Worm (Caenorhabditis elegans) whole organism, L4 larva: ENCODE results near the gene C28H8.5.

Source experiments
- D1046.2 ChIP-seq: fragments of 200-800 bp; sonication (Bioruptor generic); IDR thresholded peaks from 2 replicates; pipeline ENCODE4 v1.3.6; 2022; ENCODE audit warnings: missing genetic modification characterization, missing compliant biosample characterization
- F37D6.2 ChIP-seq: sonication (generic microtip); optimal IDR thresholded peaks from 2 replicates; lab custom pipeline; 2016; ENCODE audit warnings: mild to moderate bottlenecking, missing genetic modification characterization, missing compliant biosample characterization
- F44E2.7 ChIP-seq: fragments of 200-800 bp; sonication (Bioruptor generic); IDR thresholded peaks from 2 replicates; pipeline ENCODE4 v2.1.2; 2022; ENCODE audit warnings: missing genetic modification characterization, missing compliant biosample characterization
- Y48G9A.11 ChIP-seq: fragments of 200-800 bp; sonication (Bioruptor generic); IDR thresholded peaks from 2 replicates; pipeline ENCODE4 v1.3.6; 2022; ENCODE audit warnings: missing genetic modification reagents, missing genetic modification characterization, missing compliant biosample characterization
- aha-1 ChIP-seq: fragments of 150-350 bp; peaks from one replicate; lab custom pipeline; 2014; ENCODE audit warnings: missing biosample characterization, missing genetic modification characterization
- aly-2 ChIP-seq: sonication (generic microtip); optimal IDR thresholded peaks from 2 replicates; lab custom pipeline; 2018; ENCODE audit warnings: missing biosample characterization, missing genetic modification characterization
- ama-1 ChIP-seq: fragments of 150-350 bp; optimal IDR thresholded peaks from 2 replicates; lab custom pipeline; 2014; ENCODE audit warnings: inconsistent platforms, mixed read lengths
- attf-4 ChIP-seq: sonication (generic microtip); optimal IDR thresholded peaks from 3 replicates; lab custom pipeline; 2017; ENCODE audit warnings: missing biosample characterization, missing genetic modification characterization
- daf-12 ChIP-seq: fragments of 150-350 bp; optimal IDR thresholded peaks from 2 replicates; lab custom pipeline; 2014; ENCODE audit warnings: missing biosample characterization, missing genetic modification reagents, missing genetic modification characterization
- daf-16 ChIP-seq, 3 experiments: sonication (generic microtip); optimal IDR thresholded peaks; 2 replicates each; lab custom pipeline; 2016 to 2017; ENCODE audit warnings: missing genetic modification characterization in 3 of 3, missing genetic modification reagents in 3 of 3, mild to moderate bottlenecking in 2 of 3, missing compliant biosample characterization in 2 of 3, missing biosample characterization in 1 of 3, moderate library complexity in 1 of 3
- daf-19 ChIP-seq: fragments of 200-800 bp; sonication (Bioruptor generic); conservative IDR thresholded peaks from 2 replicates; pipeline ENCODE4 v1.3.6; 2022; ENCODE audit warnings: missing genetic modification characterization, missing compliant biosample characterization
- dmd-6 ChIP-seq: fragments of 200-800 bp; sonication (Bioruptor generic); IDR thresholded peaks from 2 replicates; pipeline ENCODE4 v1.3.6; 2022; ENCODE audit warnings: missing genetic modification reagents, missing genetic modification characterization, missing compliant biosample characterization
- dmd-9 ChIP-seq: fragments of 200-800 bp; sonication (Bioruptor generic); IDR thresholded peaks from 2 replicates; pipeline ENCODE4 v1.3.6; 2022; ENCODE audit warnings: missing genetic modification reagents, missing genetic modification characterization, missing compliant biosample characterization
- dve-1 ChIP-seq: sonication (generic microtip); optimal IDR thresholded peaks from 2 replicates; lab custom pipeline; 2017; ENCODE audit warnings: antibody characterized with exemption, mild to moderate bottlenecking, missing genetic modification characterization, missing compliant biosample characterization; ENCODE audit not compliant: insufficient read depth
- gei-8 ChIP-seq: fragments of 200-800 bp; sonication (Bioruptor generic); optimal IDR thresholded peaks from 2 replicates; lab custom pipeline; 2018; ENCODE audit warnings: mild to moderate bottlenecking, missing genetic modification characterization, missing compliant biosample characterization
- hif-1 ChIP-seq, 2 experiments: sonication (generic microtip); optimal IDR thresholded peaks; 2 replicates each; lab custom pipeline; 2016 to 2017; ENCODE audit warnings: missing compliant biosample characterization in 2 of 2, missing genetic modification characterization in 2 of 2, missing genetic modification reagents in 2 of 2, missing genotype in 2 of 2, mild to moderate bottlenecking in 1 of 2
- hlh-11 ChIP-seq: fragments of 200-800 bp; sonication (Bioruptor generic); optimal IDR thresholded peaks from 2 replicates; lab custom pipeline; 2018; ENCODE audit warnings: mild to moderate bottlenecking, missing genetic modification characterization, missing compliant biosample characterization
- hlh-30 ChIP-seq: sonication (generic microtip); optimal IDR thresholded peaks from 2 replicates; lab custom pipeline; 2017; ENCODE audit warnings: antibody characterized with exemption, mild to moderate bottlenecking, missing genetic modification characterization, missing compliant biosample characterization; ENCODE audit not compliant: insufficient read depth
- hmg-1.1 ChIP-seq: fragments of 200-800 bp; sonication (Bioruptor generic); IDR thresholded peaks from 2 replicates; pipeline ENCODE4 v1.3.6; 2022; ENCODE audit warnings: missing genetic modification reagents, missing genetic modification characterization, missing compliant biosample characterization
- lin-38 ChIP-seq: fragments of 200-800 bp; sonication (Bioruptor generic); IDR thresholded peaks from 2 replicates; pipeline ENCODE4 v1.3.6; 2022; ENCODE audit warnings: missing genetic modification reagents, missing genetic modification characterization, missing compliant biosample characterization
- lsy-2 ChIP-seq, 2 experiments: fragments of 150-350 bp in 1 of 2; sonication (generic microtip) in 1 of 2; optimal IDR thresholded peaks; 2 replicates each; lab custom pipeline; 2014 to 2017; ENCODE audit warnings: missing biosample characterization in 2 of 2, missing genetic modification characterization in 2 of 2
- mdt-29 ChIP-seq: fragments of 200-800 bp; sonication (Bioruptor generic); IDR thresholded peaks from 2 replicates; pipeline ENCODE4 v1.3.6; 2022; ENCODE audit warnings: missing genetic modification reagents, missing genetic modification characterization, missing compliant biosample characterization
- mep-1 ChIP-seq: fragments of 150-350 bp; sonication (generic microtip); optimal IDR thresholded peaks from 3 replicates; lab custom pipeline; 2014; ENCODE audit warnings: missing biosample characterization, missing genetic modification characterization
- mes-2 ChIP-seq: sonication (generic microtip); optimal IDR thresholded peaks from 2 replicates; lab custom pipeline; 2016; ENCODE audit warnings: missing genotype, mild to moderate bottlenecking, missing genetic modification characterization, missing compliant biosample characterization; ENCODE audit not compliant: poor library complexity, severe bottlenecking
- nhr-11 ChIP-seq: fragments of 150-350 bp; optimal IDR thresholded peaks from 2 replicates; lab custom pipeline; 2014; ENCODE audit warnings: missing biosample characterization, missing genetic modification characterization
- nhr-28 ChIP-seq: fragments of 150-350 bp; optimal IDR thresholded peaks from 2 replicates; lab custom pipeline; 2014; ENCODE audit warnings: missing biosample characterization, missing genetic modification characterization
- nhr-76 ChIP-seq: fragments of 150-350 bp; optimal IDR thresholded peaks from 2 replicates; lab custom pipeline; 2014; ENCODE audit warnings: missing biosample characterization, missing genetic modification characterization
- php-3 ChIP-seq: fragments of 200-800 bp; sonication (Bioruptor generic); IDR thresholded peaks from 2 replicates; pipeline ENCODE4 v1.3.6; 2022; ENCODE audit warnings: missing genetic modification reagents, missing genetic modification characterization, missing compliant biosample characterization
- pqm-1 ChIP-seq: sonication (generic microtip); optimal IDR thresholded peaks from 2 replicates; lab custom pipeline; 2017; ENCODE audit warnings: missing biosample characterization, missing genetic modification characterization
- rbr-2 ChIP-seq: sonication (generic microtip); optimal IDR thresholded peaks from 2 replicates; lab custom pipeline; 2016; ENCODE audit warnings: missing genotype, missing genetic modification characterization, missing compliant biosample characterization
- skn-1 ChIP-seq: fragments of 150-350 bp; optimal IDR thresholded peaks from 2 replicates; lab custom pipeline; 2014; ENCODE audit warnings: missing biosample characterization, missing genetic modification characterization
- unc-130 ChIP-seq: sonication (generic microtip); optimal IDR thresholded peaks from 2 replicates; lab custom pipeline; 2016; ENCODE audit warnings: missing genetic modification reagents, missing genetic modification characterization, missing compliant biosample characterization
- unc-62 ChIP-seq, 3 experiments: fragments of 150-350 bp in 1 of 3; sonication (generic microtip); optimal IDR thresholded peaks in 2 of 3; peaks in 1 of 3; 1 replicate in 1 of 3; 2 replicates in 2 of 3; lab custom pipeline; 2014 to 2017; ENCODE audit warnings: missing biosample characterization in 3 of 3, missing genetic modification characterization in 3 of 3, missing genetic modification reagents in 3 of 3, missing genotype in 1 of 3
- zfp-3 ChIP-seq: fragments of 200-800 bp; sonication (Bioruptor generic); conservative IDR thresholded peaks from 2 replicates; pipeline ENCODE4 v1.3.6; 2022; ENCODE audit warnings: missing genetic modification reagents, missing genetic modification characterization, missing compliant biosample characterization

The C28H8.5 gene

ce11 chrIII:5876140-5876675, 7.9 kb upstream of the C28H8.5 start, which contains the start of gene aldo-2 (continued):
- no peak for TF ChIP-seq aha-1
- no peak for TF ChIP-seq D1046.2
- no peak for TF ChIP-seq aly-2
- TF ChIP-seq hif-1 (tag; optimal IDR thresholded peaks at IDR 0.05; lab: Kevin White, UChicago): peak in 1 of 2 experiments; percentile 56
- no peak for TF ChIP-seq F37D6.2 (tag; lab: Kevin White, UChicago)
- no peak for TF ChIP-seq rbr-2 (tag; lab: Kevin White, UChicago)
- no peak for TF ChIP-seq skn-1 (tag; lab: Kevin White, UChicago)
- TF ChIP-seq, all 104 proteins: peak for 22

ce11 chrIII:5876867-5877641, 7.1 kb upstream of the C28H8.5 start:
- peak; percentile 57 for TF ChIP-seq nhr-28 (tag; lab: Kevin White, UChicago)
- TF ChIP-seq gei-8 (GFP tag; lab: Kevin White, UChicago): no peak
- TF ChIP-seq pqm-1: no peak
- no peak for TF ChIP-seq lsy-2 (tag; optimal IDR thresholded peaks at IDR 0.05; lab: Kevin White, UChicago)
- no peak for TF ChIP-seq zfp-3 (GFP tag; lab: Robert Waterston, UW)
- TF ChIP-seq hmg-1.1: 0 out of 2 replicates have a peak, but pooled peaks have one; percentile 12
- no peak for TF ChIP-seq daf-19 (GFP tag; lab: Robert Waterston, UW)
- peak; percentile 65 for TF ChIP-seq hlh-11 (tag; lab: Kevin White, UChicago)
- no peak for TF ChIP-seq Y48G9A.11 (GFP tag; lab: Robert Waterston, UW)
- TF ChIP-seq daf-16 (GFP tag; optimal IDR thresholded peaks at IDR 0.05; lab: Kevin White, UChicago): no peak
- TF ChIP-seq daf-16 (tag; optimal IDR thresholded peaks at IDR 0.05; lab: Kevin White, UChicago): peak; percentile 61
- TF ChIP-seq attf-4 (tag; lab: Kevin White, UChicago): no peak
- peak in 1 of 2 experiments; percentile 72 for TF ChIP-seq unc-62 (GFP tag; optimal IDR thresholded peaks at IDR 0.05 in 1 of 2; lab: Kevin White, UChicago)
- no peak for TF ChIP-seq unc-62 (tag; optimal IDR thresholded peaks at IDR 0.05; lab: Kevin White, UChicago)
- peak; percentile 57 for TF ChIP-seq dmd-6 (GFP tag; lab: Robert Waterston, UW)
- TF ChIP-seq php-3 (GFP tag; lab: Robert Waterston, UW): 0 out of 2 replicates have a peak, but pooled peaks have one; percentile 18
- TF ChIP-seq unc-130 (GFP tag; lab: Kevin White, UChicago): no peak
- no peak for TF ChIP-seq daf-12 (tag; lab: Kevin White, UChicago)
- peak; percentile 80 for TF ChIP-seq dve-1 (tag; lab: Kevin White, UChicago)
- no peak for TF ChIP-seq F37D6.2 (tag; lab: Kevin White, UChicago)
- TF ChIP-seq aha-1: peak; percentile 78
- peak; percentile 34 for TF ChIP-seq mep-1 (tag; lab: Kevin White, UChicago)
- no peak for TF ChIP-seq F44E2.7 (GFP tag; lab: Robert Waterston, UW)
- TF ChIP-seq nhr-11: no peak
- peak; percentile 83 for TF ChIP-seq hlh-30 (tag; lab: Kevin White, UChicago)
- peak; percentile 96 for TF ChIP-seq mdt-29 (GFP tag; lab: Robert Waterston, UW)
- no peak for TF ChIP-seq ama-1
- no peak for TF ChIP-seq dmd-9 (GFP tag; lab: Robert Waterston, UW)

ce11 chrIII:5878215-5878614, 5.9 kb upstream of the C28H8.5 start, which contains the start of the genes mig-21 and F01F1.2:
TSS of gene mig-21 (minus strand) at chrIII:5878380.
TSS of gene F01F1.2 (plus strand) at chrIII:5878554.
- TF ChIP-seq mes-2 (tag; lab: Kevin White, UChicago) (peak; percentile 31), lsy-2 (tag; optimal IDR thresholded peaks at IDR 0.05; lab: Kevin White, UChicago) (peak in 1 of 2 experiments; percentile 75), lin-38 (GFP tag; lab: Robert Waterston, UW) (peak; percentile 49; the same call in 1 of the 2 replicates), nhr-76 (tag; lab: Kevin White, UChicago) (no peak)
